Fruit fly (Drosophila melanogaster): ENCODE data around the gene Wdr24.

Gene Wdr24

DNA sequence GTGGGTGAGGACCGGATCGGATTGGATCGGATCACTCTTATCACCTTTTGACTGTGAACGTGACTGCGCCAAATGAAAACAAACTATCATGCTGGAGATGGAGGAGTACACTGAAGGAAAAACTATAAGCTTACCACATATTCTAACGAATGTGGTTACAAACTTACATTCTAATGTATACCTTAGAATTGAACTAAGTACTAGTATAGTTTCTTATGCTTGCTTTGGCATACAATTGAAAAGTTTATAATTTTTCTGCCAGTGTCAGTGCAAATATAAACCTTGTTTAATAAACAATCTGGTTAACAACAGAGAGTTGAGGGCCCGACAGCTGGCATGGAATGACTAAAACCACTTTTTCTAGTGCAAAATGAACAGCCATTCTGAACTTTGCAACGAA lies 27.4 kb downstream of the Wdr24 start (continued):
- TF ChIP-seq ara (GFP tag; IDR thresholded peaks at IDR 0.05) (peak; percentile 23; the same call in 1 of the 2 replicates), cg (GFP tag; optimal IDR thresholded peaks at IDR 0.05) (no peak), CG9437 (GFP tag; optimal IDR thresholded peaks at IDR 0.05) (no peak), CG4820 (GFP tag; optimal IDR thresholded peaks at IDR 0.05) (peak; percentile 47), CG6175 (GFP tag; IDR thresholded peaks at IDR 0.05) (no peak), stc (GFP tag; IDR thresholded peaks at IDR 0.05) (peak; percentile 41; the same call in 1 of the 2 replicates), CG9876 (GFP tag; optimal IDR thresholded peaks at IDR 0.05) (no peak), ATbp (GFP tag; optimal IDR thresholded peaks at IDR 0.05) (peak; percentile 63), CG13624 (GFP tag; optimal IDR thresholded peaks at IDR 0.05) (no peak), CG8388 (GFP tag; optimal IDR thresholded peaks at IDR 0.05) (peak; percentile 53), Hr51 (GFP tag; optimal IDR thresholded peaks at IDR 0.05) (peak in 1 of 2 experiments; percentile 36), Hmx (GFP tag; optimal IDR thresholded peaks at IDR 0.05) (no peak), Nf-YA (GFP tag; IDR thresholded peaks at IDR 0.05) (0 out of 2 replicates have a peak, but pooled peaks have one; percentile 19), gsb-n (tag; optimal IDR thresholded peaks at IDR 0.05) (peak; percentile 16), Ets97D (GFP tag; optimal IDR thresholded peaks at IDR 0.05) (no peak), Xrp1 (GFP tag; IDR thresholded peaks at IDR 0.05) (peak; percentile 30; the same call in 1 of the 2 replicates), twi (tag; optimal IDR thresholded peaks at IDR 0.05) (no peak), tap (tag; optimal IDR thresholded peaks at IDR 0.05) (peak; percentile 22), CG2712 (tag; optimal IDR thresholded peaks at IDR 0.05) (peak; percentile 38), dmrt11E (tag; optimal IDR thresholded peaks at IDR 0.05) (peak; percentile 17), D (optimal IDR thresholded peaks at IDR 0.05) (no peak), D (GFP tag; optimal IDR thresholded peaks at IDR 0.05) (no peak), CG13894 (tag; optimal IDR thresholded peaks at IDR 0.05) (no peak), pum (GFP tag; optimal IDR thresholded peaks at IDR 0.05) (peak; percentile 6), CG4282 (GFP tag; optimal IDR thresholded peaks at IDR 0.05) (no peak), CG12391 (tag; optimal IDR thresholded peaks at IDR 0.05) (peak; percentile 39), gce (GFP tag; IDR thresholded peaks at IDR 0.05) (0 out of 3 replicates have a peak, but pooled peaks have one; percentile 25), CoRest (tag; optimal IDR thresholded peaks at IDR 0.05) (peak; percentile 6), CG3407 (GFP tag; optimal IDR thresholded peaks at IDR 0.05) (no peak), CG6254 (GFP tag; optimal IDR thresholded peaks at IDR 0.05) (no peak), CG14667 (GFP tag; IDR thresholded peaks at IDR 0.05) (0 out of 2 replicates have a peak, but pooled peaks have one; percentile 39), eve (GFP tag; optimal IDR thresholded peaks at IDR 0.05) (no peak), CG3281 (GFP tag; optimal IDR thresholded peaks at IDR 0.05) (no peak), sisA (GFP tag; IDR thresholded peaks at IDR 0.05) (peak; percentile 59), ssp (GFP tag; IDR thresholded peaks at IDR 0.05) (no peak), CG15601 (tag; optimal IDR thresholded peaks at IDR 0.05) (peak; percentile 0), sens-2 (GFP tag; IDR thresholded peaks at IDR 0.05) (no peak; the same call in 1 of the 2 replicates), phol (tag; optimal IDR thresholded peaks at IDR 0.05) (peak; percentile 50), CG17359 (tag; optimal IDR thresholded peaks at IDR 0.05) (peak; percentile 55), CG42726 (GFP tag; IDR thresholded peaks at IDR 0.05; ENCODE audit: partially characterized antibody) (no peak), Myb (GFP tag; optimal IDR thresholded peaks at IDR 0.05) (no peak), CG15269 (tag; optimal IDR thresholded peaks at IDR 0.05) (peak; percentile 22), Gug (GFP tag; IDR thresholded peaks at IDR 0.05) (no peak), CG8281 (tag; optimal IDR thresholded peaks at IDR 0.05) (no peak), CG8478 (optimal IDR thresholded peaks at IDR 0.05) (no peak), dmrt99B (tag; optimal IDR thresholded peaks at IDR 0.05) (peak; percentile 74), CG3995 (GFP tag; optimal IDR thresholded peaks at IDR 0.05) (peak; percentile 4), Optix (GFP tag; IDR thresholded peaks at IDR 0.05) (no peak), Med (GFP tag) (peak; percentile 83), Ets65A (GFP tag) (peak; percentile 14), CG10366 (GFP tag; IDR thresholded peaks at IDR 0.05) (peak; percentile 33; the same call in 1 of the 2 replicates)
